Fruit fly (Drosophila melanogaster) whole organism, adult: ENCODE results near the gene Cp190.

Experiments used
- CG11617 ChIP-seq: fragments of 200-800 bp; sonication (Bioruptor generic); optimal IDR thresholded peaks from 2 replicates; lab custom pipeline; 2017; ENCODE audit warnings: mild to moderate bottlenecking, missing biosample characterization, missing genetic modification reagents, missing genetic modification characterization
- CG12768 ChIP-seq: fragments of 200-800 bp; sonication (Bioruptor generic); optimal IDR thresholded peaks from 2 replicates; lab custom pipeline; 2017; ENCODE audit warnings: missing biosample characterization, missing genetic modification characterization, mild to moderate bottlenecking, moderate library complexity, missing genetic modification reagents
- CG14711 ChIP-seq: fragments of 200-800 bp; sonication (Bioruptor generic); optimal IDR thresholded peaks from 2 replicates; lab custom pipeline; 2018; ENCODE audit warnings: missing biosample characterization, mild to moderate bottlenecking, missing genetic modification characterization, moderate library complexity
- CG1620 ChIP-seq: fragments of 200-800 bp; sonication (Bioruptor generic); optimal IDR thresholded peaks from 2 replicates; lab custom pipeline; 2016; ENCODE audit warnings: missing biosample characterization, missing genetic modification characterization
- CG33017 ChIP-seq: fragments of 200-800 bp; sonication (Bioruptor generic); optimal IDR thresholded peaks from 2 replicates; lab custom pipeline; 2018; ENCODE audit warnings: missing biosample characterization, mild to moderate bottlenecking, missing genetic modification characterization, moderate library complexity
- CG5204 ChIP-seq: fragments of 200-800 bp; sonication (Bioruptor generic); optimal IDR thresholded peaks from 2 replicates; lab custom pipeline; 2016; ENCODE audit warnings: missing biosample characterization, missing genetic modification characterization
- CG7045 ChIP-seq: fragments of 200-800 bp; sonication (Bioruptor generic); optimal IDR thresholded peaks from 2 replicates; lab custom pipeline; 2017; ENCODE audit warnings: missing biosample characterization, mild to moderate bottlenecking, missing genetic modification characterization
- CG7101 ChIP-seq: fragments of 200-800 bp; sonication (Bioruptor generic); optimal IDR thresholded peaks from 2 replicates; lab custom pipeline; 2018; ENCODE audit warnings: missing biosample characterization, mild to moderate bottlenecking, missing genetic modification characterization, moderate library complexity
- Clk ChIP-seq: fragments of 200-800 bp; sonication (Bioruptor generic); optimal IDR thresholded peaks from 2 replicates; lab custom pipeline; 2017; ENCODE audit warnings: missing biosample characterization, missing genetic modification characterization
- Crg-1 ChIP-seq: fragments of 200-800 bp; sonication (Bioruptor generic); optimal IDR thresholded peaks from 2 replicates; lab custom pipeline; 2016; ENCODE audit warnings: missing biosample characterization, missing genetic modification characterization
- Hr96 ChIP-seq: fragments of 200-800 bp; sonication (Bioruptor generic); optimal IDR thresholded peaks from 2 replicates; lab custom pipeline; 2016; ENCODE audit warnings: missing biosample characterization, missing genetic modification characterization
- Mnt ChIP-seq: fragments of 200-800 bp; sonication (Bioruptor generic); optimal IDR thresholded peaks from 2 replicates; lab custom pipeline; 2016; ENCODE audit warnings: missing biosample characterization, mild to moderate bottlenecking, missing genetic modification characterization
- bab1 ChIP-seq: fragments of 200-800 bp; sonication (Bioruptor generic); optimal IDR thresholded peaks from 3 replicates; lab custom pipeline; 2019; ENCODE audit warnings: missing biosample characterization, mild to moderate bottlenecking, missing genetic modification characterization, moderate library complexity
- cic ChIP-seq: fragments of 200-800 bp; sonication (Bioruptor generic); optimal IDR thresholded peaks from 2 replicates; lab custom pipeline; 2017; ENCODE audit warnings: missing biosample characterization, mild to moderate bottlenecking, missing genetic modification characterization, moderate library complexity
- cnc ChIP-seq, 2 experiments: fragments of >200 bp; optimal IDR thresholded peaks; 2 replicates each; lab custom pipeline; 2017
- kay ChIP-seq: fragments of 200-800 bp; sonication (Bioruptor generic); peaks from one replicate; lab custom pipeline; 2016; ENCODE audit warnings: missing biosample characterization, missing genetic modification characterization, borderline replicate concordance
- ovo ChIP-seq: fragments of 200-800 bp; sonication (Bioruptor generic); optimal IDR thresholded peaks from 2 replicates; lab custom pipeline; 2016; ENCODE audit warnings: missing biosample characterization, missing genetic modification characterization
- pad ChIP-seq: fragments of 200-800 bp; sonication (Bioruptor generic); optimal IDR thresholded peaks from 3 replicates; lab custom pipeline; 2017; ENCODE audit warnings: missing biosample characterization, missing genetic modification characterization, mild to moderate bottlenecking, moderate library complexity, missing genetic modification reagents
- tj ChIP-seq: fragments of 200-800 bp; sonication (Bioruptor generic); optimal IDR thresholded peaks from 3 replicates; lab custom pipeline; 2017; ENCODE audit warnings: missing biosample characterization, mild to moderate bottlenecking, missing genetic modification characterization, moderate library complexity
- toe ChIP-seq: fragments of 200-800 bp; sonication (Bioruptor generic); optimal IDR thresholded peaks from 2 replicates; lab custom pipeline; 2016; ENCODE audit warnings: missing biosample characterization, missing genetic modification characterization

The Cp190 gene

dm6 chr3R:15225279-15225730 is 49.7 kb downstream of the Cp190 start, which contains the start of the genes CG31344 and Caf1-55:
Gene CG31344, minus strand, starts transcription at chr3R:15225329.
Gene Caf1-55, plus strand, starts transcription at chr3R:15225576.
- TF ChIP-seq CG11617 (GFP tag; lab: Kevin White, UChicago) = peak; percentile 6
- TF ChIP-seq CG12768 (GFP tag; lab: Kevin White, UChicago) = no peak
- TF ChIP-seq pad (GFP tag; lab: Kevin White, UChicago) = no peak
- no peak for TF ChIP-seq toe (GFP tag; lab: Kevin White, UChicago)
- no peak for TF ChIP-seq ovo (GFP tag; lab: Kevin White, UChicago)
- TF ChIP-seq kay = no peak
- TF ChIP-seq CG7101 (tag; lab: Kevin White, UChicago) = no peak
- no peak for TF ChIP-seq Hr96 (GFP tag; lab: Kevin White, UChicago)
- TF ChIP-seq bab1 = peak; percentile 83
- no peak for TF ChIP-seq CG5204 (GFP tag; lab: Kevin White, UChicago)
- TF ChIP-seq CG14711 (tag; lab: Kevin White, UChicago) = peak; percentile 29
- TF ChIP-seq tj (GFP tag; lab: Kevin White, UChicago) = no peak
- no peak for TF ChIP-seq Crg-1 (GFP tag; lab: Kevin White, UChicago)
- no peak for TF ChIP-seq Clk (GFP tag; lab: Kevin White, UChicago)
- TF ChIP-seq CG33017 = no peak
- TF ChIP-seq CG1620 (GFP tag; lab: Kevin White, UChicago) = no peak
- TF ChIP-seq cnc (optimal IDR thresholded peaks at IDR 0.05; lab: Kevin White, UChicago) = no peak
- peak; percentile 75 for TF ChIP-seq Mnt (GFP tag; lab: Kevin White, UChicago)
- no peak for TF ChIP-seq CG7045 (GFP tag; lab: Kevin White, UChicago)
- peak; percentile 35 for TF ChIP-seq cic (GFP tag; lab: Kevin White, UChicago)

- no peak for TF ChIP-seq Crg-1 (GFP tag; lab: Kevin White, UChicago)
- TF ChIP-seq bab1 = peak; percentile 30
Observed at dm6 chr3R:15222973-15223372, 52.1 kb downstream of the Cp190 start, which contains the start of gene Polr2G. Gene Polr2G, minus strand, starts transcription at chr3R:15223180.
